Fruit fly (Drosophila melanogaster): Measurements from ENCODE around the gene loco.

The loco gene

DNA sequence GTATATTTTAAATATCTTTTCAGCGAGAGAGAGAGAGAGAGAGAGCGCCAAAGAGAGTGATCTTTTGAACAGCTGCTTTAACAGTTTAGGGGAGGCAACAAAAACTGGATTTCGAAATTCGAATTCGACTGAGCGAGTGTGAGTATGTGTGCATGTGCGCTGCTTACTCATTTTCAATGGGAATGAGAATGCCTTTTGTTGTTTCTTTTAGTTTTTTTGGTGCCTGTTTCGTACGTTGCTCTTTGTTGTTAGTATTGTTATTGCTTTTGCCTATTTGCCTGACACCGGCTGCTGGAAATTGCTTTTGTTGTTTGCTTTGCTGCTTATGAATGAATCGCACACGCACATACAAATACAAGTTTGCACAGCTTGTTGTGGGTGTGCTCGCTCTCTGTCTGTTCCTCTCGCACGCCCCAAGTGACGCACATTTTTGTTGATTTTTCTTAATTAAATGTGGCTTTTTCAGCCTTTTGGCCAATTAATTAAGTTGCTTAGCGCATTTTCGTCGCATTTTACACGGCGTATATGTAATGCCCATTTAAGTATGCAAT is 12.3 kb downstream of the loco start (continued):
- TF ChIP-seq CG11456 (GFP tag; IDR thresholded peaks at IDR 0.05) (no peak), CG34376 (GFP tag; optimal IDR thresholded peaks at IDR 0.05) (peak; percentile 66), CG3847 (GFP tag; IDR thresholded peaks at IDR 0.05) (no peak), gem (tag; optimal IDR thresholded peaks at IDR 0.05) (peak; percentile 43), CG7372 (GFP tag; IDR thresholded peaks at IDR 0.05) (no peak), CG10267 (tag; optimal IDR thresholded peaks at IDR 0.05) (no peak), bcd (GFP tag; optimal IDR thresholded peaks at IDR 0.05) (peak; percentile 50), ATbp (GFP tag; optimal IDR thresholded peaks at IDR 0.05) (peak; percentile 94), chn (GFP tag; optimal IDR thresholded peaks at IDR 0.05) (no peak), chm (GFP tag; IDR thresholded peaks at IDR 0.05) (peak; percentile 16; the same call in 1 of the 2 replicates), CG31388 (GFP tag; optimal IDR thresholded peaks at IDR 0.05) (no peak), Dek (tag; optimal IDR thresholded peaks at IDR 0.05) (peak; percentile 36), grau (tag; optimal IDR thresholded peaks at IDR 0.05) (peak; percentile 37), CG7357 (GFP tag; IDR thresholded peaks at IDR 0.05) (no peak), cato (GFP tag; optimal IDR thresholded peaks at IDR 0.05; ENCODE audit: borderline replicate concordance) (no peak), ems (GFP tag; optimal IDR thresholded peaks at IDR 0.05) (no peak), seq (GFP tag; IDR thresholded peaks at IDR 0.05) (peak; percentile 69; the same call in 1 of the 2 replicates), Mrtf (GFP tag; IDR thresholded peaks at IDR 0.05) (no peak), bowl (GFP tag; IDR thresholded peaks at IDR 0.05) (peak; percentile 60; the same call in 1 of the 2 replicates), gt (GFP tag; IDR thresholded peaks at IDR 0.05) (no peak), Dip2 (GFP tag; IDR thresholded peaks at IDR 0.05) (no peak), lbe (GFP tag; optimal IDR thresholded peaks at IDR 0.05) (peak; percentile 56), CG1603 (tag; optimal IDR thresholded peaks at IDR 0.05) (peak; percentile 43), maf-S (GFP tag; optimal IDR thresholded peaks at IDR 0.05) (peak; percentile 56), zf30C (GFP tag; optimal IDR thresholded peaks at IDR 0.05) (no peak), CG10654 (GFP tag; optimal IDR thresholded peaks at IDR 0.05) (peak; percentile 11), al (GFP tag; IDR thresholded peaks at IDR 0.05) (no peak), Asciz (GFP tag; optimal IDR thresholded peaks at IDR 0.05) (peak; percentile 76), CG11247 (GFP tag; IDR thresholded peaks at IDR 0.05) (no peak), nau (GFP tag; optimal IDR thresholded peaks at IDR 0.05) (peak; percentile 74), CG17802 (tag; optimal IDR thresholded peaks at IDR 0.05) (no peak), CG5953 (GFP tag; IDR thresholded peaks at IDR 0.05) (no peak), CG10366 (GFP tag; IDR thresholded peaks at IDR 0.05) (no peak), CG8765 (GFP tag; IDR thresholded peaks at IDR 0.05) (no peak), CG12299 (tag; optimal IDR thresholded peaks at IDR 0.05) (no peak), eve (GFP tag; optimal IDR thresholded peaks at IDR 0.05) (no peak), aop (GFP tag; IDR thresholded peaks at IDR 0.05) (no peak), ewg (GFP tag; optimal IDR thresholded peaks at IDR 0.05) (no peak), Hr39 (optimal IDR thresholded peaks at IDR 0.05) (no peak), CG18764 (GFP tag; optimal IDR thresholded peaks at IDR 0.05) (peak; percentile 24), fru (optimal IDR thresholded peaks at IDR 0.05) (no peak), ftz-f1 (GFP tag; optimal IDR thresholded peaks at IDR 0.05) (no peak), CG3163 (GFP tag; optimal IDR thresholded peaks at IDR 0.05) (peak; percentile 45), Ada2b (GFP tag; IDR thresholded peaks at IDR 0.05) (no peak), CG12744 (GFP tag; optimal IDR thresholded peaks at IDR 0.05) (peak; percentile 56), repo (GFP tag; optimal IDR thresholded peaks at IDR 0.05) (peak; percentile 47), CG6854 (GFP tag; optimal IDR thresholded peaks at IDR 0.05) (peak; percentile 36), tll (GFP tag; optimal IDR thresholded peaks at IDR 0.05) (peak in 1 of 2 experiments; percentile 33), CG12942 (GFP tag; optimal IDR thresholded peaks at IDR 0.05) (peak; percentile 3), Jarid2 (GFP tag; optimal IDR thresholded peaks at IDR 0.05) (peak; percentile 35), sd (tag; optimal IDR thresholded peaks at IDR 0.05) (peak; percentile 75), hth (optimal IDR thresholded peaks at IDR 0.05) (no peak)
